Fruit fly (Drosophila melanogaster) whole organism, wandering third instar larva: ENCODE measurements around the gene CG32079.

Experiments
- CG32264 ChIP-seq: fragments of 200-800 bp; sonication (Bioruptor generic); optimal IDR thresholded peaks from 2 replicates; lab custom pipeline; 2016; ENCODE audit warnings: missing biosample characterization, missing genetic modification characterization
- CrebA ChIP-seq: fragments of 200-800 bp; sonication (Bioruptor generic); optimal IDR thresholded peaks from 2 replicates; lab custom pipeline; 2016; ENCODE audit warnings: missing biosample characterization, mild to moderate bottlenecking, missing genetic modification characterization, borderline replicate concordance
- Dfd ChIP-seq: fragments of >200 bp; optimal IDR thresholded peaks from 2 replicates; lab custom pipeline; 2017; ENCODE audit warnings: missing biosample characterization, missing genetic modification characterization
- Dif ChIP-seq: fragments of 200-275, 200-300 bp; sonication (Bioruptor generic); optimal IDR thresholded peaks from 2 replicates; lab custom pipeline; 2018; ENCODE audit warnings: missing biosample characterization, missing genetic modification characterization; ENCODE audit not compliant: partially characterized antibody
- GATAd ChIP-seq: sonication (Bioruptor generic); optimal IDR thresholded peaks from 2 replicates; lab custom pipeline; 2016; ENCODE audit warnings: missing biosample characterization, missing genetic modification characterization
- HLH106 ChIP-seq: fragments of 200-800 bp; optimal IDR thresholded peaks from 3 replicates; lab custom pipeline; 2019; ENCODE audit warnings: missing biosample characterization, mild to moderate bottlenecking, missing genetic modification characterization, moderate library complexity
- Hnf4 ChIP-seq: fragments of 200-800 bp; sonication (Bioruptor generic); optimal IDR thresholded peaks from 2 replicates; lab custom pipeline; 2016; ENCODE audit warnings: missing biosample characterization, mild to moderate bottlenecking, missing genetic modification characterization
- Hr78 ChIP-seq: fragments of >200 bp; optimal IDR thresholded peaks from 2 replicates; lab custom pipeline; 2017; ENCODE audit warnings: missing biosample characterization, missing genetic modification characterization
- Hr83 ChIP-seq: fragments of 200-300 bp; sonication (Bioruptor generic); optimal IDR thresholded peaks from 2 replicates; lab custom pipeline; 2016; ENCODE audit warnings: missing biosample characterization, mild to moderate bottlenecking, missing genetic modification characterization, moderate library complexity; ENCODE audit not compliant: poor library complexity, severe bottlenecking
- Jra ChIP-seq: sonication (Bioruptor generic); optimal IDR thresholded peaks from 2 replicates; lab custom pipeline; 2016; ENCODE audit warnings: missing biosample characterization, missing genetic modification characterization
- Mio ChIP-seq: sonication (Bioruptor generic); optimal IDR thresholded peaks from 2 replicates; lab custom pipeline; 2016; ENCODE audit warnings: missing biosample characterization, missing genetic modification characterization
- Myc ChIP-seq: fragments of >200 bp; optimal IDR thresholded peaks from 2 replicates; lab custom pipeline; 2017
- Rel ChIP-seq, 2 experiments: fragments of 200-800 bp; sonication (Bioruptor generic) in 1 of 2; optimal IDR thresholded peaks; 2 replicates in 1 of 2; 3 replicates in 1 of 2; lab custom pipeline; 2016 to 2019; ENCODE audit warnings: mild to moderate bottlenecking in 2 of 2, missing biosample characterization in 2 of 2, missing genetic modification characterization in 2 of 2, moderate library complexity in 1 of 2
- Sp1 ChIP-seq: fragments of 200-800 bp; sonication (Bioruptor generic); optimal IDR thresholded peaks from 3 replicates; lab custom pipeline; 2019; ENCODE audit warnings: missing biosample characterization, mild to moderate bottlenecking, missing genetic modification characterization, moderate library complexity
- Vsx2 ChIP-seq: fragments of 200-300, 225-300 bp; sonication (Bioruptor generic); optimal IDR thresholded peaks from 2 replicates; lab custom pipeline; 2018; ENCODE audit warnings: missing biosample characterization, missing genetic modification characterization; ENCODE audit not compliant: partially characterized antibody
- br ChIP-seq: fragments of 200-800 bp; sonication (Bioruptor generic); optimal IDR thresholded peaks from 2 replicates; lab custom pipeline; 2016; ENCODE audit warnings: missing biosample characterization, missing genetic modification characterization
- brk ChIP-seq: fragments of 200-800 bp; sonication (Bioruptor generic); optimal IDR thresholded peaks from 2 replicates; lab custom pipeline; 2016; ENCODE audit warnings: missing biosample characterization, mild to moderate bottlenecking, missing genetic modification characterization
- dl ChIP-seq, 2 experiments: fragments of 175-275, 200-275 bp in 1 of 2; fragments of 200-275 bp in 1 of 2; sonication (Bioruptor generic); optimal IDR thresholded peaks; lab custom pipeline; 2018; ENCODE audit warnings: mild to moderate bottlenecking in 2 of 2, missing biosample characterization in 2 of 2, missing genetic modification characterization in 2 of 2, moderate library complexity in 2 of 2; ENCODE audit not compliant: partially characterized antibody in 2 of 2, insufficient read depth in 1 of 2
- dmrt93B ChIP-seq: fragments of 200-800 bp; sonication (Bioruptor generic); optimal IDR thresholded peaks from 2 replicates; lab custom pipeline; 2018; ENCODE audit warnings: missing biosample characterization, mild to moderate bottlenecking, missing genetic modification characterization
- foxo ChIP-seq, 2 experiments: fragments of 200-800 bp; sonication (Bioruptor generic); optimal IDR thresholded peaks; 2 replicates in 1 of 2; 3 replicates in 1 of 2; lab custom pipeline; 2016 to 2017; ENCODE audit warnings: missing biosample characterization in 2 of 2, missing genetic modification characterization in 2 of 2
- fru ChIP-seq: fragments of 200-800 bp; sonication (Bioruptor generic); optimal IDR thresholded peaks from 3 replicates; lab custom pipeline; 2016; ENCODE audit warnings: missing biosample characterization, mild to moderate bottlenecking, missing genetic modification characterization
- lola ChIP-seq: fragments of >200 bp; optimal IDR thresholded peaks from 2 replicates; lab custom pipeline; 2017; ENCODE audit warnings: missing biosample characterization, missing genetic modification characterization
- psq ChIP-seq: fragments of 200-800 bp; sonication (Bioruptor generic); optimal IDR thresholded peaks from 3 replicates; lab custom pipeline; 2017; ENCODE audit warnings: missing biosample characterization, mild to moderate bottlenecking, missing genetic modification characterization, moderate library complexity
- rgr ChIP-seq: fragments of 200-800 bp; sonication (Bioruptor generic); optimal IDR thresholded peaks from 3 replicates; lab custom pipeline; 2016; ENCODE audit warnings: missing biosample characterization, mild to moderate bottlenecking, missing genetic modification characterization
- sv ChIP-seq: fragments of 200-800 bp; sonication (Bioruptor generic); optimal IDR thresholded peaks from 3 replicates; lab custom pipeline; 2016; ENCODE audit warnings: missing biosample characterization, missing genetic modification characterization
- usp ChIP-seq: fragments of >200 bp; optimal IDR thresholded peaks from 2 replicates; lab custom pipeline; 2017; ENCODE audit warnings: missing biosample characterization, missing genetic modification characterization
- woc ChIP-seq: sonication (Bioruptor generic); optimal IDR thresholded peaks from 2 replicates; lab custom pipeline; 2016; ENCODE audit warnings: missing biosample characterization, mild to moderate bottlenecking, missing genetic modification characterization

Gene CG32079

DNA sequence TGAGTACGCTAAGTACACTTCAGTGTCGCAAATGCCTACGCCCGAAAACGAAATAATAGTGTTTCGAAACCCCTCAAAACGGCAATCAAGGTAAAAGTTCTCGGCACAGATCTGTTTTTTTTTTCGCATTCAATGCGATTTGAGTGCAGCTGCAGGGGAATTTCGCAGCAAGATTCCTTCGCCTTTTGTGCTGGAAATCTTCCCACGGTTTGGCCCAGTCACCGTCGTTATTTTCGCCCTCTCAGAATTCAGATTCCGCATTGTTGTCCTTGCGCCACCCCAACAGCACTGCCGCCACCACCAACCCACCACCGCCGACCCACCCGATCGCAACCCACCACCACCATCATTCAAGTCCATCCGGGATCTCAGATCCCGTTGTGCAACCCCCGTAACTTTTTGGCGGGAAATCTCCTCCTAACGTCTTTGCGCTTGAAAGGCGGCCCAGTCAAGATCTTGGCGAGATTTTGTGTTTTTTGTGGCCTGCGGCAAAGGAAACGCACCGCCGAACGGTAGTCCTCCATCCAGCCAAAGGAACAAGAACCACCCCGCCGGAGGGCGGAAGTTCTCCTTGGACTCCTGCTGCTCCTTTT lies 13.7 kb upstream of the CG32079 start:
- no peak for TF ChIP-seq CrebA (GFP tag; lab: Kevin White, UChicago)
- TF ChIP-seq psq = no peak
- TF ChIP-seq Sp1 (GFP tag; lab: Kevin White, UChicago) = no peak
- no peak for TF ChIP-seq Myc
- no peak for TF ChIP-seq Hr83 (GFP tag; lab: Kevin White, UChicago)
- TF ChIP-seq CG32264 (GFP tag; lab: Kevin White, UChicago) = no peak

DNA sequence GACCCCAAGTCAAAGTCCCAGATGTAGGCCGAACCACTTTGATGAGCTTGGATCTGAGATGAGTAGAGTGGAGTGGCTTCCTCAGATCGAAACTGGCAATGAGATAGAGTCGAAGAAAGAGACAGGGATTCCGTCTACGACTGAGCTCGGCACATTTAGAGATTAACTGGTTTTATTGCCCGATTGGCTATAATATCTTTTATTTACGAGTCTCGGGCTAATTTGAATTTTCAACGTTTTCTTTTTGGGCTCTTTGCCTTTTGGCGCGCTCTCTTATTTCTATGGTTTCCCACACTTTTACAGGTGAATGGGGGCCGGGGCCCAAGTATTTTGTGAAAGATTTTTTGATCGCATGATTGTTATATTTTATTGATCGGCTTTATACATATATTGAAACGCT lies 10.2 kb upstream of the CG32079 start:
- TF ChIP-seq usp (GFP tag; lab: Kevin White, UChicago) (no peak), br (GFP tag; lab: Kevin White, UChicago) (no peak), lola (GFP tag; lab: Kevin White, UChicago) (no peak), CG32264 (GFP tag; lab: Kevin White, UChicago) (no peak), Hr78 (GFP tag; lab: Kevin White, UChicago) (no peak), dl (GFP tag; optimal IDR thresholded peaks at IDR 0.05; lab: Kevin White, UChicago; ENCODE audit: insufficient read depth in 1 of 2, partially characterized antibody in 2 of 2) (no peak), Hnf4 (no peak), foxo (GFP tag; optimal IDR thresholded peaks at IDR 0.05; lab: Kevin White, UChicago) (no peak), Rel (GFP tag; optimal IDR thresholded peaks at IDR 0.05; lab: Kevin White, UChicago) (no peak), Rel (tag; optimal IDR thresholded peaks at IDR 0.05; lab: Kevin White, UChicago) (no peak), brk (no peak)

DNA sequence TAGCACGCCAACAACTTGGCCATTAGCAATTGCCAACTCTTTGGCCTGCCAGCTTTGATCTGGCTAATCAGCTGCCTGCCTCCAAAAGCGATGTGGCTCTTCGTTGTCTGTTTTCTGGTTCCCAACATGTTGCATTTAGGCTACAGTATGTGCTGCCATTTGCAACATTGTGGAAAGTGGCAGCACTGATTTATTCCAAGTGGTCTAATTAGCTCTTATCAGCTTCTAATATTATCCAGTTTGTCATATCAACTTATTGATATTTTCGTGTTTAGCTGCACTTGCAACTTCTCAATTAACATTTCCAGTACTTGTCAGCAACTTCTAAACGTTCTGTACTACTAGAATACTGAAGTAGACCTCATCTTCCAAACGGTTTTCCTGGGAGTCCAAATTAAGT lies 5.3 kb upstream of the CG32079 start:
- TF ChIP-seq dmrt93B (GFP tag; lab: Kevin White, UChicago) = no peak
- TF ChIP-seq woc (GFP tag; lab: Kevin White, UChicago) = no peak
- TF ChIP-seq CrebA (GFP tag; lab: Kevin White, UChicago) = no peak
- TF ChIP-seq usp (GFP tag; lab: Kevin White, UChicago) = no peak
- TF ChIP-seq rgr (GFP tag; lab: Kevin White, UChicago) = no peak
- TF ChIP-seq GATAd (GFP tag; lab: Kevin White, UChicago) = no peak
- TF ChIP-seq Jra (GFP tag; lab: Kevin White, UChicago) = no peak
- no peak for TF ChIP-seq Dif
- no peak for TF ChIP-seq Mio (GFP tag; lab: Kevin White, UChicago)

- TF ChIP-seq Vsx2 (GFP tag; lab: Kevin White, UChicago) (no peak), CrebA (GFP tag; lab: Kevin White, UChicago) (no peak), dl (GFP tag; optimal IDR thresholded peaks at IDR 0.05; lab: Kevin White, UChicago; ENCODE audit: insufficient read depth in 1 of 2, partially characterized antibody in 2 of 2) (no peak), fru (GFP tag; lab: Kevin White, UChicago) (no peak), Dfd (GFP tag; lab: Kevin White, UChicago) (peak; percentile 58)
These were observed 3.4 kb upstream of the CG32079 start for dm6 chr3L:11021958-11022357.

DNA sequence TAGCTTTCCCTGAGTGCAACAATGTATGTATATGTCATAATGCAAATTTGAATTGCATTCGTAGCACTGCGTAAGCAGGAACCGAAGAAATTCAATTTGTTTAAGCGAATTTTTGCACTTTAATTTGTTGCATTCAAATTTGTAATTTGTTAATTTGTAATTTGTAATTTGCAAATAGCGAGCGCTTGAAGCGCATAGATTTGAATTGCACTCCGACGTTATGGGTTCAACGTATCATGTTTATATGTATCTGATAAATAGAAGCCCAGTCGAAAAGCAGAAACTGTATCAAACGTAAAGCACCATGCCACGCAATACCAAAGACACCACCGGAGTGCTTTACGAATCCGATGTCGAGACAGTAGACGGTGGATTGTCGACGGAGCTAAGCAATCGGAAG lies 2.1 kb upstream of the CG32079 start, which contains the start of gene Fad2:
TSS of gene Fad2 (plus strand) at position 301 of the 400 bp plus-strand sequence.
- TF ChIP-seq dmrt93B (GFP tag; lab: Kevin White, UChicago) = no peak

- TF ChIP-seq fru (GFP tag; lab: Kevin White, UChicago) (no peak), Mio (GFP tag; lab: Kevin White, UChicago) (no peak), GATAd (GFP tag; lab: Kevin White, UChicago) (no peak)
These were observed 1.9 kb downstream of the CG32079 start, which contains the start of gene CG32081 for dm6 chr3L:11027279-11027678. CG32081 (plus strand) TSS chr3L:11027579.

dm6 chr3L:11031784-11032183 lies 6.4 kb downstream of the CG32079 start:
- TF ChIP-seq foxo (GFP tag; optimal IDR thresholded peaks at IDR 0.05; lab: Kevin White, UChicago) (peak in 1 of 2 experiments; percentile 11), sv (GFP tag; lab: Kevin White, UChicago) (no peak), HLH106 (tag; lab: Kevin White, UChicago) (peak; percentile 6)
